Worm (Caenorhabditis elegans) whole organism, L3 larva: Measurements from ENCODE around the gene M7.7.
A peak's percentile ranks its signal among the peaks of the same experiment; 100 is the strongest.

Experiments used
- ceh-82 ChIP-seq: fragments of 150-350 bp; optimal IDR thresholded peaks from 2 replicates; lab custom pipeline; 2014; ENCODE audit warnings: missing biosample characterization, missing genetic modification characterization
- elt-1 ChIP-seq: fragments of 150-350 bp; optimal IDR thresholded peaks from 2 replicates; lab custom pipeline; 2014; ENCODE audit warnings: missing biosample characterization, missing genetic modification characterization
- elt-3 ChIP-seq, 3 experiments: fragments of 150-350 bp in 1 of 3; sonication (generic microtip) in 2 of 3; optimal IDR thresholded peaks; 2 replicates in 2 of 3; 4 replicates in 1 of 3; lab custom pipeline; 2014 to 2017; ENCODE audit warnings: missing biosample characterization in 3 of 3, missing genetic modification characterization in 3 of 3
- fkh-2 ChIP-seq: fragments of 150-350 bp; optimal IDR thresholded peaks from 2 replicates; lab custom pipeline; 2014; ENCODE audit warnings: missing biosample characterization, missing genetic modification reagents, missing genetic modification characterization
- lin-15B ChIP-seq: fragments of 150-350 bp; optimal IDR thresholded peaks from 2 replicates; lab custom pipeline; 2014; ENCODE audit warnings: missing biosample characterization, missing genetic modification characterization
- nhr-11 ChIP-seq: fragments of 150-350 bp; optimal IDR thresholded peaks from 2 replicates; lab custom pipeline; 2014; ENCODE audit warnings: missing biosample characterization, missing genetic modification characterization
- tbx-2 ChIP-seq: sonication (generic microtip); optimal IDR thresholded peaks from 2 replicates; lab custom pipeline; 2016; ENCODE audit warnings: mild to moderate bottlenecking, missing genetic modification characterization, missing compliant biosample characterization
- unc-39 ChIP-seq: sonication (generic microtip); optimal IDR thresholded peaks from 4 replicates; lab custom pipeline; 2017; ENCODE audit warnings: missing biosample characterization, missing genetic modification characterization
- zag-1 ChIP-seq: fragments of 150-350 bp; optimal IDR thresholded peaks from 2 replicates; lab custom pipeline; 2014; ENCODE audit warnings: missing biosample characterization, missing genetic modification characterization

DNA sequence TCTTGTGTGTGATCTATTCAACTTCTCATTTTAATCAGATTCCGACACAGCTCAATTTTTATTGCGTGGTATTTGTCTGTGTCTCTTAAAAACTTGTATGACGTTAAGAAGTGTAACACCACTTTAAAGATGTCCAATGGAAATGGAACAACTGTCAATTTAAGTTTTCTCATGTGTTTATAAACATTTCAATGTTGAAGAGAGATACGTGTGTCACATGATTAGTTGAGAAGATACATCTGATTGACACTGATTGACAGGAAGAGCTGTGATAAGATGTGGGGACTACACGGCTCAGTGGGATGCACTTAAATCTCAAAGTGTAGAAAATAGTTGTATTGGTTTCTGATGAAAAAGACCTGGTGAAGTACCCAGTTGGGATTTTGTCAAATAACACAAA is 21.3 kb upstream of the M7.7 start:
- TF ChIP-seq zag-1 (tag; lab: Kevin White, UChicago), result no peak
- peak; percentile 68 for TF ChIP-seq nhr-11 (tag; lab: Kevin White, UChicago)
- no peak for TF ChIP-seq elt-1 (tag; lab: Kevin White, UChicago)
- no peak for TF ChIP-seq unc-39 (tag; lab: Kevin White, UChicago)
- no peak for TF ChIP-seq fkh-2 (tag; lab: Kevin White, UChicago)
- TF ChIP-seq elt-3 (tag; optimal IDR thresholded peaks at IDR 0.05; lab: Kevin White, UChicago), result no peak
- TF ChIP-seq ceh-82 (tag; lab: Kevin White, UChicago), result no peak
- TF ChIP-seq lin-15B (tag; lab: Kevin White, UChicago), result no peak
- TF ChIP-seq tbx-2 (tag; lab: Kevin White, UChicago), result no peak
